Fruit fly (Drosophila melanogaster): ENCODE data around the gene Rcd-1.

Rcd-1 gene

dm6 chrX:19615990-19616663 lies 22.4 kb upstream of the Rcd-1 start, which contains the start of gene CG14210 (continued):
- no peak for TF ChIP-seq CG10462 (GFP tag; optimal IDR thresholded peaks at IDR 0.05)
- peak; percentile 64 for TF ChIP-seq unc-4 (GFP tag; IDR thresholded peaks at IDR 0.05; ENCODE audit: partially characterized antibody)
- no peak for TF ChIP-seq ttk (GFP tag; IDR thresholded peaks at IDR 0.05)
- no peak for TF ChIP-seq CG3726 (GFP tag; IDR thresholded peaks at IDR 0.05)
- TF ChIP-seq dm (GFP tag; optimal IDR thresholded peaks at IDR 0.05): peak; percentile 90
- no peak for TF ChIP-seq tin (GFP tag; optimal IDR thresholded peaks at IDR 0.05)
- TF ChIP-seq toy (GFP tag; IDR thresholded peaks at IDR 0.05): no peak
- no peak for TF ChIP-seq chif (GFP tag; optimal IDR thresholded peaks at IDR 0.05)
- no peak for TF ChIP-seq HLH54F (GFP tag; optimal IDR thresholded peaks at IDR 0.05)
- TF ChIP-seq bbx (GFP tag; IDR thresholded peaks at IDR 0.05; ENCODE audit: partially characterized antibody): peak; percentile 75
- TF ChIP-seq E2f2 (GFP tag; IDR thresholded peaks at IDR 0.05): peak; percentile 91
- TF ChIP-seq ATbp (GFP tag; optimal IDR thresholded peaks at IDR 0.05): no peak
- no peak for TF ChIP-seq fru (optimal IDR thresholded peaks at IDR 0.05)
- TF ChIP-seq CG10431 (GFP tag; optimal IDR thresholded peaks at IDR 0.05): no peak
- no peak for TF ChIP-seq CG16815 (GFP tag; optimal IDR thresholded peaks at IDR 0.05)
- TF ChIP-seq Optix (GFP tag; IDR thresholded peaks at IDR 0.05): no peak
- no peak for TF ChIP-seq Ravus (GFP tag; IDR thresholded peaks at IDR 0.05)
- TF ChIP-seq CG14860 (GFP tag; IDR thresholded peaks at IDR 0.05; ENCODE audit: partially characterized antibody): peak; percentile 52; the same call in 2 of the 3 replicates
- TF ChIP-seq CG11093 (GFP tag; IDR thresholded peaks at IDR 0.05): no peak
- no peak for TF ChIP-seq ham (GFP tag; IDR thresholded peaks at IDR 0.05)
- TF ChIP-seq C15 (GFP tag; IDR thresholded peaks at IDR 0.05): no peak
- TF ChIP-seq pan (optimal IDR thresholded peaks at IDR 0.05): no peak
- TF ChIP-seq pan (GFP tag; optimal IDR thresholded peaks at IDR 0.05 in 1 of 2, IDR thresholded peaks at IDR 0.05 in 1 of 2): no peak
- no peak for TF ChIP-seq CG12299 (tag; optimal IDR thresholded peaks at IDR 0.05)

- TF ChIP-seq CG42726 (GFP tag; IDR thresholded peaks at IDR 0.05; ENCODE audit: partially characterized antibody): no peak
- TF ChIP-seq Atf-2 (GFP tag; optimal IDR thresholded peaks at IDR 0.05): no peak
- peak; percentile 49 for TF ChIP-seq hbn (GFP tag; IDR thresholded peaks at IDR 0.05; ENCODE audit: partially characterized antibody)
- TF ChIP-seq crp (GFP tag; optimal IDR thresholded peaks at IDR 0.05): peak; percentile 17 to 85
- TF ChIP-seq exex (tag; optimal IDR thresholded peaks at IDR 0.05): no peak
- TF ChIP-seq CG13287 (GFP tag; IDR thresholded peaks at IDR 0.05; ENCODE audit: partially characterized antibody): peak; percentile 67
- TF ChIP-seq CG10267 (tag; optimal IDR thresholded peaks at IDR 0.05): no peak
- TF ChIP-seq CG8388 (GFP tag; optimal IDR thresholded peaks at IDR 0.05): no peak
- no peak for TF ChIP-seq CG32532 (GFP tag; IDR thresholded peaks at IDR 0.05)
- TF ChIP-seq croc (GFP tag; conservative IDR thresholded peaks at IDR 0.05): no peak
- TF ChIP-seq knrl (GFP tag; IDR thresholded peaks at IDR 0.05; ENCODE audit: partially characterized antibody): no peak
- TF ChIP-seq Dip3 (GFP tag; optimal IDR thresholded peaks at IDR 0.05): no peak
- no peak for TF ChIP-seq Bdp1 (GFP tag; optimal IDR thresholded peaks at IDR 0.05)
- TF ChIP-seq Opbp (GFP tag; IDR thresholded peaks at IDR 0.05; ENCODE audit: partially characterized antibody): peak; percentile 59; the same call in 2 of the 3 replicates
- no peak for TF ChIP-seq CG3726 (GFP tag; IDR thresholded peaks at IDR 0.05)
- TF ChIP-seq al (GFP tag; IDR thresholded peaks at IDR 0.05): no peak
- no peak for TF ChIP-seq Usf (GFP tag; optimal IDR thresholded peaks at IDR 0.05)
- peak; percentile 68 for TF ChIP-seq tna (GFP tag; IDR thresholded peaks at IDR 0.05; ENCODE audit: partially characterized antibody)
- TF ChIP-seq psq (GFP tag; optimal IDR thresholded peaks at IDR 0.05): no peak
- TF ChIP-seq CG6272 (GFP tag; IDR thresholded peaks at IDR 0.05): no peak
- no peak for TF ChIP-seq Deaf1 (tag; optimal IDR thresholded peaks at IDR 0.05)
- no peak for TF ChIP-seq CG17385 (GFP tag; optimal IDR thresholded peaks at IDR 0.05)
- TF ChIP-seq bsh (GFP tag; optimal IDR thresholded peaks at IDR 0.05): no peak
- no peak for TF ChIP-seq CG4730 (GFP tag; IDR thresholded peaks at IDR 0.05)
- TF ChIP-seq inv (GFP tag; IDR thresholded peaks at IDR 0.05; ENCODE audit: partially characterized antibody): no peak
- peak; percentile 38 for TF ChIP-seq pzg (GFP tag; optimal IDR thresholded peaks at IDR 0.05)
These were observed 20.3 kb upstream of the Rcd-1 start, which contains the start of the genes Pstk and Tim9b for dm6 chrX:19618183-19618740. Pstk (minus strand) TSS chrX:19618537. Tim9b (minus strand) TSS chrX:19618537.

All from whole organism, embryonic.